Worm (Caenorhabditis elegans) whole organism, young adult: Measurements from ENCODE around the gene rml-3.
A peak's percentile ranks its signal among the peaks of the same experiment; 100 is the strongest.

Experiments used
- B0019.2 ChIP-seq: fragments of 200-800 bp; sonication (Bioruptor generic); conservative IDR thresholded peaks from 2 replicates; pipeline ENCODE4 v1.3.6; 2022; ENCODE audit warnings: missing genetic modification reagents, missing genetic modification characterization, missing compliant biosample characterization
- C06A6.2 ChIP-seq: fragments of 200-800 bp; sonication (Bioruptor generic); conservative IDR thresholded peaks from 2 replicates; pipeline ENCODE4 v1.3.6; 2022; ENCODE audit warnings: missing genetic modification characterization, missing compliant biosample characterization
- D2030.7 ChIP-seq: fragments of 200-800 bp; sonication (Bioruptor generic); IDR thresholded peaks from 2 replicates; pipeline ENCODE4 v1.3.6; 2022; ENCODE audit warnings: missing genetic modification reagents, missing genetic modification characterization, missing compliant biosample characterization
- F23B12.7 ChIP-seq: sonication (generic microtip); optimal IDR thresholded peaks from 2 replicates; lab custom pipeline; 2017; ENCODE audit warnings: missing genetic modification characterization, mild to moderate bottlenecking, missing compliant biosample characterization, antibody characterized with exemption, moderate library complexity; ENCODE audit not compliant: insufficient read depth
- F49E8.2 ChIP-seq: sonication (generic microtip); optimal IDR thresholded peaks from 3 replicates; lab custom pipeline; 2017; ENCODE audit warnings: missing genetic modification characterization, mild to moderate bottlenecking, missing compliant biosample characterization, antibody characterized with exemption, moderate library complexity; ENCODE audit not compliant: insufficient read depth
- F55B11.4 ChIP-seq: sonication (generic microtip); optimal IDR thresholded peaks from 2 replicates; lab custom pipeline; 2016; ENCODE audit warnings: missing compliant biosample characterization, missing genetic modification characterization, borderline replicate concordance; ENCODE audit not compliant: insufficient read depth
- F57C9.4 ChIP-seq: sonication (generic microtip); optimal IDR thresholded peaks from 2 replicates; lab custom pipeline; 2017; ENCODE audit warnings: mild to moderate bottlenecking, missing genetic modification characterization, missing compliant biosample characterization
- K11D2.4 ChIP-seq: fragments of 200-800 bp; sonication (Bioruptor generic); IDR thresholded peaks from 2 replicates; pipeline ENCODE4 v1.3.6; 2022; ENCODE audit warnings: missing genetic modification reagents, missing genetic modification characterization, missing compliant biosample characterization
- Y53F4B.3 ChIP-seq: fragments of 200-800 bp; sonication (Bioruptor generic); IDR thresholded peaks from 2 replicates; pipeline ENCODE4 v1.3.6; 2022; ENCODE audit warnings: missing genetic modification reagents, missing genetic modification characterization, missing compliant biosample characterization
- ama-1 ChIP-seq, 3 experiments: fragments of 150-350 bp in 1 of 3; sonication (generic microtip) in 2 of 3; optimal IDR thresholded peaks; 2 replicates each; lab custom pipeline; 2014 to 2018; ENCODE audit warnings: missing biosample characterization in 2 of 3, missing genetic modification characterization in 2 of 3, missing genetic modification reagents in 2 of 3
- aptf-3 ChIP-seq: fragments of 200-800 bp; sonication (Bioruptor generic); IDR thresholded peaks from 2 replicates; pipeline ENCODE4 v1.3.6; 2022; ENCODE audit warnings: missing genetic modification characterization, missing compliant biosample characterization
- atf-7 ChIP-seq: sonication (generic microtip); optimal IDR thresholded peaks from 2 replicates; lab custom pipeline; 2017; ENCODE audit warnings: mild to moderate bottlenecking, missing genetic modification characterization, missing compliant biosample characterization
- attf-5 ChIP-seq: fragments of 200-800 bp; sonication (Bioruptor generic); optimal IDR thresholded peaks from 2 replicates; lab custom pipeline; 2018; ENCODE audit warnings: mild to moderate bottlenecking, missing genetic modification characterization, missing compliant biosample characterization
- attf-6 ChIP-seq: fragments of 200-800 bp; sonication (Bioruptor generic); IDR thresholded peaks from 2 replicates; pipeline ENCODE4 v1.3.6; 2022; ENCODE audit warnings: missing genetic modification reagents, missing genetic modification characterization, missing compliant biosample characterization
- bed-2 ChIP-seq: fragments of 200-800 bp; sonication (Bioruptor generic); IDR thresholded peaks from 2 replicates; pipeline ENCODE4 v1.3.6; 2022; ENCODE audit warnings: missing genetic modification reagents, missing genetic modification characterization, missing compliant biosample characterization
- cebp-2 ChIP-seq: fragments of 200-800 bp; sonication (Bioruptor generic); IDR thresholded peaks from 2 replicates; pipeline ENCODE4 v1.3.6; 2022; ENCODE audit warnings: missing genetic modification characterization, missing compliant biosample characterization
- ceh-100 ChIP-seq: fragments of 200-800 bp; sonication (Bioruptor generic); IDR thresholded peaks from 2 replicates; pipeline ENCODE4 v1.3.6; 2022; ENCODE audit warnings: missing genetic modification reagents, missing genetic modification characterization, missing compliant biosample characterization
- ceh-40 ChIP-seq: fragments of 200-800 bp; sonication (Bioruptor generic); IDR thresholded peaks from 2 replicates; pipeline ENCODE4 v1.3.6; 2022; ENCODE audit warnings: missing genetic modification characterization, missing compliant biosample characterization
- ceh-91 ChIP-seq: fragments of 200-800 bp; sonication (Bioruptor generic); IDR thresholded peaks from 2 replicates; pipeline ENCODE4 v1.3.6; 2022; ENCODE audit warnings: missing genetic modification reagents, missing genetic modification characterization, missing compliant biosample characterization
- dpff-1 ChIP-seq: sonication (generic microtip); optimal IDR thresholded peaks from 2 replicates; lab custom pipeline; 2017; ENCODE audit warnings: mild to moderate bottlenecking, missing genetic modification characterization, missing compliant biosample characterization
- ekl-4 ChIP-seq: fragments of 200-800 bp; sonication (Bioruptor generic); IDR thresholded peaks from 2 replicates; pipeline ENCODE4 v1.3.6; 2022; ENCODE audit warnings: missing genetic modification reagents, missing genetic modification characterization, missing compliant biosample characterization
- hmg-20 ChIP-seq: fragments of 200-800 bp; sonication (Bioruptor generic); IDR thresholded peaks from 2 replicates; pipeline ENCODE4 v1.3.6; 2022; ENCODE audit warnings: missing genetic modification reagents, missing genetic modification characterization, missing compliant biosample characterization
- hrde-1 ChIP-seq: sonication (generic microtip); optimal IDR thresholded peaks from 2 replicates; lab custom pipeline; 2016; ENCODE audit warnings: missing genetic modification characterization, mild to moderate bottlenecking, missing compliant biosample characterization, moderate library complexity, missing genotype, missing genetic modification reagents, borderline replicate concordance
- lag-1 ChIP-seq: fragments of 200-800 bp; sonication (Bioruptor generic); IDR thresholded peaks from 2 replicates; pipeline ENCODE4 v1.3.6; 2022; ENCODE audit warnings: missing genetic modification reagents, missing genetic modification characterization, missing compliant biosample characterization
- lin-35 ChIP-seq, 3 experiments: fragments of 150-350 bp in 2 of 3; sonication (generic microtip) in 1 of 3; optimal IDR thresholded peaks; 2 replicates each; lab custom pipeline; 2014 to 2018; ENCODE audit warnings: missing biosample characterization in 3 of 3, missing genetic modification characterization in 3 of 3, missing genetic modification reagents in 3 of 3
- lsl-1 ChIP-seq: fragments of 200-800 bp; sonication (Bioruptor generic); optimal IDR thresholded peaks from 2 replicates; lab custom pipeline; 2018; ENCODE audit warnings: mild to moderate bottlenecking, missing genetic modification characterization, moderate library complexity, missing compliant biosample characterization
- lsy-27 ChIP-seq: sonication (generic microtip); optimal IDR thresholded peaks from 2 replicates; lab custom pipeline; 2017; ENCODE audit warnings: missing genetic modification characterization, mild to moderate bottlenecking, missing compliant biosample characterization, antibody characterized with exemption, missing genotype, borderline replicate concordance; ENCODE audit not compliant: insufficient read depth
- mcd-1 ChIP-seq: fragments of 200-800 bp; sonication (Bioruptor generic); IDR thresholded peaks from 2 replicates; pipeline ENCODE4 v1.3.6; 2022; ENCODE audit warnings: missing genetic modification reagents, missing genetic modification characterization, missing compliant biosample characterization
- mel-28 ChIP-seq: sonication (generic microtip); optimal IDR thresholded peaks from 2 replicates; lab custom pipeline; 2016; ENCODE audit warnings: borderline replicate concordance, mild to moderate bottlenecking, missing genetic modification characterization, missing compliant biosample characterization
- nfyb-1 ChIP-seq: fragments of 200-800 bp; sonication (Bioruptor generic); IDR thresholded peaks from 2 replicates; pipeline ENCODE4 v1.3.6; 2022; ENCODE audit warnings: missing genetic modification reagents, missing genetic modification characterization, missing compliant biosample characterization
- nhr-120 ChIP-seq: fragments of 200-800 bp; sonication (Bioruptor generic); IDR thresholded peaks from 2 replicates; pipeline ENCODE4 v1.3.6; 2022; ENCODE audit warnings: missing genetic modification characterization, missing compliant biosample characterization
- nhr-90 ChIP-seq: sonication (generic microtip); optimal IDR thresholded peaks from 2 replicates; lab custom pipeline; 2016; ENCODE audit warnings: missing genotype, mild to moderate bottlenecking, missing genetic modification characterization, missing compliant biosample characterization
- rcor-1 ChIP-seq: fragments of 200-800 bp; sonication (Bioruptor generic); IDR thresholded peaks from 2 replicates; pipeline ENCODE4 v1.3.6; 2022; ENCODE audit warnings: missing genetic modification reagents, missing genetic modification characterization, missing compliant biosample characterization
- rpc-1 ChIP-seq, 2 experiments: fragments of 150-350 bp in 1 of 2; sonication (generic microtip) in 1 of 2; optimal IDR thresholded peaks; 2 replicates each; lab custom pipeline; 2014 to 2018; ENCODE audit warnings: missing biosample characterization in 1 of 2, missing genetic modification characterization in 1 of 2, missing genetic modification reagents in 1 of 2, missing genotype in 1 of 2
- sdz-38 ChIP-seq: sonication (generic microtip); optimal IDR thresholded peaks from 2 replicates; lab custom pipeline; 2016; ENCODE audit warnings: missing genotype, missing genetic modification characterization, missing compliant biosample characterization
- snpc-1.3 ChIP-seq: sonication (generic microtip); optimal IDR thresholded peaks from 2 replicates; lab custom pipeline; 2017; ENCODE audit warnings: missing genetic modification characterization, mild to moderate bottlenecking, missing compliant biosample characterization, antibody characterized with exemption, moderate library complexity, missing genotype, missing genetic modification reagents; ENCODE audit not compliant: insufficient read depth
- snpc-3.4 ChIP-seq: sonication (generic microtip); optimal IDR thresholded peaks from 2 replicates; lab custom pipeline; 2017; ENCODE audit warnings: missing genetic modification characterization, mild to moderate bottlenecking, missing compliant biosample characterization, antibody characterized with exemption, moderate library complexity, missing genotype, missing genetic modification reagents
- snpc-4 ChIP-seq, 5 experiments: fragments of 150-350 bp in 1 of 5; sonication (generic microtip) in 4 of 5; optimal IDR thresholded peaks; 2 replicates each; lab custom pipeline; 2014 to 2018; ENCODE audit warnings: missing genetic modification characterization in 5 of 5, missing biosample characterization in 3 of 5, antibody characterized with exemption in 2 of 5, mild to moderate bottlenecking in 2 of 5, missing compliant biosample characterization in 2 of 5, missing genotype in 2 of 5, moderate library complexity in 2 of 5, missing genetic modification reagents in 1 of 5
- sptf-2 ChIP-seq: fragments of 200-800 bp; sonication (Bioruptor generic); optimal IDR thresholded peaks from 2 replicates; lab custom pipeline; 2018; ENCODE audit warnings: mild to moderate bottlenecking, missing genetic modification characterization, missing compliant biosample characterization
- tlf-1 ChIP-seq: fragments of 200-800 bp; sonication (Bioruptor generic); optimal IDR thresholded peaks from 2 replicates; lab custom pipeline; 2018; ENCODE audit warnings: mild to moderate bottlenecking, missing genetic modification characterization, missing compliant biosample characterization
- xnd-1 ChIP-seq: sonication (generic microtip); optimal IDR thresholded peaks from 2 replicates; lab custom pipeline; 2016; ENCODE audit warnings: missing genotype, missing genetic modification reagents, missing genetic modification characterization, missing compliant biosample characterization
- ztf-26 ChIP-seq: sonication (generic microtip); optimal IDR thresholded peaks from 2 replicates; lab custom pipeline; 2017; ENCODE audit warnings: missing genetic modification characterization, missing compliant biosample characterization
- ztf-6 ChIP-seq: fragments of 200-800 bp; sonication (Bioruptor generic); IDR thresholded peaks from 2 replicates; pipeline ENCODE4 v1.3.6; 2022; ENCODE audit warnings: missing genetic modification reagents, missing genetic modification characterization, missing compliant biosample characterization

The rml-3 gene

DNA sequence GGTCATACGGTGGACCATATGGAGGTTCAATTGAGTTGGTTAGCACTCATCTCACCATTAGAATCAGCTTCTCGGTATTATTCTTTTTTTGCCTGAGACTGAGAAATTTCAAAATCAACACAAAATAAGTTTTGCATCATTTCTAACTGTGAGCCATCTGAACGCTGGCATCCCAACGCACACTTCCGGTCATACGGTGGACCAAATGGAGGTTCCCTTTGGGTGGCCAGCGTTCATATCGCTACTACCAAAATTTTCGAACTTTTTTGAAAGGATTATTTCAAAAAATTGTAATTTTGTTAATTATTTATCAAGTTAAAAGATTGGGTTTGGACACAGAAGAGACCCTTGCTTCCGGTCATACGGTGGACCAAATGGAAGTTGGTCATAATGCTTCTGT lies 13.9 kb upstream of the rml-3 start:
- TF ChIP-seq attf-5 (no peak), ama-1 (optimal IDR thresholded peaks at IDR 0.05; lab: Kevin White, UChicago) (peak; percentile 30), ama-1 (GFP tag; optimal IDR thresholded peaks at IDR 0.05; lab: Kevin White, UChicago) (no peak)

DNA sequence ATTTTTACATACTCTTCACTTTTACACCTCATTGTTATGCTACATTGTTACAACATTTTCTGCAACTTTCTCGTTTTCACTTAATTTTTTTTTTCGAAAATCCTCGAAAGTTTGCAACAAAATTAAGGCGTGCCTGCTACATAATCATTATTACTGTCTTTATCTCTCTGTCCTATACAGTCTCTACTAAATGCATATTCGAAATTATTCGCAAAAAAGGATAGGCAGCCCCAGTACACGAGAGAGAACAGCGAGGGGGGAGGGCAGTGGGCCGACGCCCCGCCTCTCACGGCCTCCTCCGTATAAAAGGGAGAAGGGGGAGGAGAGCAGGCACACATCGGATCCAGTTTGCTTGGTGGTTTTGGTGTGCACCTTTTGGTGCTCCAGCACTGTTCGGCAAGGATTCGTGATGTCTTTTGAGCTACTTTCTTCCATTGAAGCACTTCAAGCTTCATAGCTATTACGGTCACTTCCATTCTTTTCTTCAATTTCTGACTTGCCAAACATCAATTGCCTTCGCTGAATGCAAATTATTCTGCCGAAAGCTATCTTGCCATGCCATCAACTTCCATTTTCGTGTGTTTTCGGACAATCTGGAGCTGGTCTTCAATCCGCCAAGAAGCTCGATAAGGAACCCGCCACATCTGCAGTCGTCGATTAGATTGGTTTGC lies 13.2 kb upstream of the rml-3 start:
- TF ChIP-seq B0019.2 = no peak
- TF ChIP-seq aptf-3 (GFP tag; lab: Robert Waterston, UW) = no peak
- TF ChIP-seq F23B12.7 = no peak
- TF ChIP-seq nhr-90 = no peak
- no peak for TF ChIP-seq xnd-1 (tag; lab: Kevin White, UChicago)
- TF ChIP-seq lag-1 = no peak
- no peak for TF ChIP-seq tlf-1
- TF ChIP-seq F49E8.2 = no peak
- no peak for TF ChIP-seq lsy-27 (tag; lab: Kevin White, UChicago)
- TF ChIP-seq ekl-4 (GFP tag; lab: Robert Waterston, UW) = no peak
- peak; percentile 26 for TF ChIP-seq F57C9.4 (tag; lab: Kevin White, UChicago)
- no peak; the same call in none of the 2 replicates for TF ChIP-seq hmg-20 (GFP tag; lab: Robert Waterston, UW)
- TF ChIP-seq cebp-2 (GFP tag; lab: Robert Waterston, UW) = 0 out of 2 replicates have a peak, but pooled peaks have one; percentile 13
- no peak for TF ChIP-seq attf-6 (GFP tag; lab: Robert Waterston, UW)
- no peak for TF ChIP-seq snpc-3.4
- peak; percentile 17 for TF ChIP-seq attf-5
- TF ChIP-seq K11D2.4 (GFP tag; lab: Robert Waterston, UW) = peak; percentile 48
- TF ChIP-seq nhr-120 (GFP tag; lab: Robert Waterston, UW) = no peak
- no peak for TF ChIP-seq F55B11.4 (tag; lab: Kevin White, UChicago)
- no peak for TF ChIP-seq dpff-1 (tag; lab: Kevin White, UChicago)
- no peak for TF ChIP-seq lin-35 (GFP tag; optimal IDR thresholded peaks at IDR 0.05; lab: Kevin White, UChicago)
- TF ChIP-seq C06A6.2 (GFP tag; lab: Robert Waterston, UW) = 0 out of 2 replicates have a peak, but pooled peaks have one; percentile 11
- no peak for TF ChIP-seq bed-2
- no peak for TF ChIP-seq snpc-4 (GFP tag; optimal IDR thresholded peaks at IDR 0.05; lab: Kevin White, UChicago)
- TF ChIP-seq snpc-4 (tag; optimal IDR thresholded peaks at IDR 0.05; lab: Kevin White, UChicago) = no peak
- no peak for TF ChIP-seq snpc-1.3
- no peak for TF ChIP-seq D2030.7 (GFP tag; lab: Robert Waterston, UW)
- no peak for TF ChIP-seq ztf-6
- no peak for TF ChIP-seq sptf-2 (GFP tag; lab: Kevin White, UChicago)
- TF ChIP-seq Y53F4B.3 (GFP tag; lab: Robert Waterston, UW) = no peak
- TF ChIP-seq mel-28 (tag; lab: Kevin White, UChicago) = no peak
- peak; percentile 8 for TF ChIP-seq atf-7 (tag; lab: Kevin White, UChicago)
- no peak for TF ChIP-seq hrde-1 (tag; lab: Kevin White, UChicago)
- 0 out of 2 replicates have a peak, but pooled peaks have one; percentile 61 for TF ChIP-seq nfyb-1 (GFP tag; lab: Robert Waterston, UW)
- no peak for TF ChIP-seq rpc-1 (optimal IDR thresholded peaks at IDR 0.05; lab: Kevin White, UChicago)
- no peak for TF ChIP-seq rpc-1 (tag; optimal IDR thresholded peaks at IDR 0.05; lab: Kevin White, UChicago)
- TF ChIP-seq ztf-26 (tag; lab: Kevin White, UChicago) = peak; percentile 54
- no peak for TF ChIP-seq sdz-38 (tag; lab: Kevin White, UChicago)
- no peak for TF ChIP-seq ceh-40
- TF ChIP-seq lsl-1 (GFP tag; lab: Kevin White, UChicago) = no peak
- TF ChIP-seq rcor-1 (GFP tag; lab: Robert Waterston, UW) = no peak
- TF ChIP-seq mcd-1 (GFP tag; lab: Robert Waterston, UW) = peak; percentile 33
- no peak for TF ChIP-seq ceh-91 (GFP tag; lab: Robert Waterston, UW)
- no peak for TF ChIP-seq ceh-100 (GFP tag; lab: Robert Waterston, UW)
